Worm (Caenorhabditis elegans) whole organism, L4 larva: Measurements from ENCODE around the gene F15A8.1.

Source experiments
- F26F4.8 ChIP-seq: fragments of 200-800 bp; sonication (Bioruptor generic); conservative IDR thresholded peaks from 2 replicates; pipeline ENCODE4 v1.3.6; 2022; ENCODE audit warnings: missing genetic modification characterization, missing compliant biosample characterization
- F37D6.2 ChIP-seq: sonication (generic microtip); optimal IDR thresholded peaks from 2 replicates; lab custom pipeline; 2016; ENCODE audit warnings: mild to moderate bottlenecking, missing genetic modification characterization, missing compliant biosample characterization
- egl-27 ChIP-seq: sonication (generic microtip); optimal IDR thresholded peaks from 3 replicates; lab custom pipeline; 2017; ENCODE audit warnings: missing biosample characterization, missing genetic modification reagents, missing genetic modification characterization
- lin-1 ChIP-seq: fragments of 200-800 bp; sonication (Bioruptor generic); IDR thresholded peaks from 2 replicates; pipeline ENCODE4 v1.3.6; 2022; ENCODE audit warnings: missing genetic modification reagents, missing genetic modification characterization, missing compliant biosample characterization
- lin-29 ChIP-seq: fragments of 200-800 bp; sonication (Bioruptor generic); IDR thresholded peaks from 2 replicates; pipeline ENCODE4 v1.3.6; 2022; ENCODE audit warnings: missing genetic modification reagents, missing genetic modification characterization, missing compliant biosample characterization
- mep-1 ChIP-seq: fragments of 150-350 bp; sonication (generic microtip); optimal IDR thresholded peaks from 3 replicates; lab custom pipeline; 2014; ENCODE audit warnings: missing biosample characterization, missing genetic modification characterization
- nhr-48 ChIP-seq: sonication (generic microtip); optimal IDR thresholded peaks from 2 replicates; lab custom pipeline; 2016; ENCODE audit warnings: mild to moderate bottlenecking, missing genetic modification characterization, missing compliant biosample characterization
- nhr-77 ChIP-seq: fragments of 150-350 bp; optimal IDR thresholded peaks from 2 replicates; lab custom pipeline; 2014; ENCODE audit warnings: missing biosample characterization, missing genetic modification characterization
- pha-4 ChIP-seq, 2 experiments: fragments of 150-350 bp in 1 of 2; fragments of 200-800 bp in 1 of 2; sonication (Bioruptor generic) in 1 of 2; IDR thresholded peaks in 1 of 2; optimal IDR thresholded peaks in 1 of 2; 2 replicates each; pipeline versions ENCODE4 v1.3.6 to Lab custom; 2014 to 2022; ENCODE audit warnings: missing genetic modification characterization in 2 of 2, missing genetic modification reagents in 2 of 2, missing biosample characterization in 1 of 2, missing compliant biosample characterization in 1 of 2
- pqm-1 ChIP-seq: sonication (generic microtip); optimal IDR thresholded peaks from 2 replicates; lab custom pipeline; 2017; ENCODE audit warnings: missing biosample characterization, missing genetic modification characterization
- spr-3 ChIP-seq: fragments of 200-800 bp; sonication (Bioruptor generic); optimal IDR thresholded peaks from 2 replicates; lab custom pipeline; 2018; ENCODE audit warnings: mild to moderate bottlenecking, missing genetic modification characterization, missing compliant biosample characterization
- zip-11 ChIP-seq: fragments of 200-800 bp; sonication (Bioruptor generic); IDR thresholded peaks from 2 replicates; pipeline ENCODE4 v1.3.6; 2022; ENCODE audit warnings: missing genetic modification characterization, missing compliant biosample characterization

DNA sequence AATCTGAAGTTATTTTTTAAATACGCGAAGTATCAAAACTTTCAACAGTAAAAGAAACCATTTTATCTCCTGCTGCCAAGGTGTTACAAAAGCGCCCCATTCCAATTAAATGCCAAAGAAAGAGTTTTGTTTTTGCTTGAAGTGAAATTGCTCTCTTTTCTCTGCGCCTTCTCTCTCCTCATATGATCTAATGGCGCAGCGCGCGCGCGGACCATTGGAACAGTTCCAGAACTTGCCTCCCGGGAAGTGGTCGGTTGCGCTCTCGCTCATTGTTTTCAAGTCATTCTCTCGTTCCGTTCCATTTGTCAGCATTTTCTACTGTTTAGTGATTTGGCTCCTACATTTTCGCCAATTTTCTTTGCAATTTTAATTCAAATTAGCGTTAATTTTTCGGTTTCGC is 11.2 kb downstream of the F15A8.1 start:
- TF ChIP-seq F26F4.8 (GFP tag; lab: Robert Waterston, UW) (no peak), lin-1 (GFP tag; lab: Robert Waterston, UW) (no peak), F37D6.2 (tag; lab: Kevin White, UChicago) (no peak), pha-4 (GFP tag; IDR thresholded peaks at IDR 0.05; lab: Robert Waterston, UW) (no peak), pha-4 (tag; optimal IDR thresholded peaks at IDR 0.05; lab: Kevin White, UChicago) (no peak), nhr-77 (tag; lab: Kevin White, UChicago) (no peak), spr-3 (GFP tag; lab: Kevin White, UChicago) (no peak), nhr-48 (tag; lab: Kevin White, UChicago) (no peak), mep-1 (tag; lab: Kevin White, UChicago) (no peak), egl-27 (tag; lab: Kevin White, UChicago) (no peak), pqm-1 (tag; lab: Kevin White, UChicago) (no peak), zip-11 (no peak), lin-29 (GFP tag; lab: Robert Waterston, UW) (no peak)
